Worm (Caenorhabditis elegans): ENCODE results near the gene T26A5.6.
A peak's percentile ranks its signal among the peaks of the same experiment; 100 is the strongest.

T26A5.6 gene

DNA sequence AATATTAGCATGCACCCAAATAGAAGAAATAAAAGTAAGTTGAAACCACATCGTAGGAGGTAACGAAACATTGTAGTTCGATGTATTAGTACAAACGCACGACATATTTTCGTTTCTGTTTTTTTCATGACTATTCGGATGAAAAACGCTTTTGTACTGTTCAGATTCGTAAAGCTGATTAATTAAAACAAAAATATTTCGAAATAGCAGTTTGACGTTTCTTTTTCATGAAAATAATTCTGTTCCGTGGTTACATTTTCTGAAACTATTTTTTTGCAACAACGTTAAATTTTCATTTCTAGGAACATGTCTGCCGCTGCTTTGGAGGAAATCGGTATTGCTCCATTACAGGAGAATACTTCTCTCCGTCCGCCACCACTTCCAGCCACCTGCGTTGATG, 39.0 kb upstream of the T26A5.6 start, which contains the start of gene rpt-3:
rpt-3 (plus strand) TSS at position 301 of the 400 bp plus-strand sequence.
- TF ChIP-seq madf-8 (GFP tag; conservative IDR thresholded peaks at IDR 0.05) (no peak), madf-6 (GFP tag; IDR thresholded peaks at IDR 0.05) (peak; percentile 33)

DNA sequence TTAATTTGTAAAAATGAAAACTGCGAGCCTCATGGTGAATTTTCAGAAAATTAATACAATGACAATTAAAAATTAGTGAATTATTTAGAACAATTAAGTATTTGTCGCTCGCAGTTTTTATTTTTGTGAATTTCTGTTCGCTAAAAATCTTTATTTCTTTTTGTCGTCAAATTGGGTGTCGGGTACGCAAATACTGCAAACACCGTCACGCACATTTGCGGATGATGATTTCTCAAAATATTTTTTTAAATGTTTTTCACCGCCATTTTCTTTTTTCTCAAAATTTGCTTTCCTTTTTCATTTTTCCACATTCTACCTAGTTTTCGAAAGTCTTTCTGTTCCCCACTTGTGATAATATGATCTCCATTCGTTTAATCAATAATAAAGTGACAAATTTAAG, 38.4 kb upstream of the T26A5.6 start:
- TF ChIP-seq snpc-3.4 (tag; optimal IDR thresholded peaks at IDR 0.05) (peak; percentile 52), snpc-1.3 (tag; optimal IDR thresholded peaks at IDR 0.05; ENCODE audit: insufficient read depth) (peak; percentile 73), repo-1 (tag; optimal IDR thresholded peaks at IDR 0.05) (no peak), ccch-3 (GFP tag; optimal IDR thresholded peaks at IDR 0.05) (no peak), efl-1 (GFP tag; optimal IDR thresholded peaks at IDR 0.05) (peak; percentile 61), hlh-26 (GFP tag; conservative IDR thresholded peaks at IDR 0.05) (no peak), ztf-6 (GFP tag; IDR thresholded peaks at IDR 0.05) (no peak), hmg-20 (GFP tag; IDR thresholded peaks at IDR 0.05) (no peak), madf-6 (GFP tag; IDR thresholded peaks at IDR 0.05) (peak; percentile 47; the same call in 1 of the 2 replicates), F49E8.2 (tag; optimal IDR thresholded peaks at IDR 0.05; ENCODE audit: insufficient read depth) (no peak), nfyb-1 (GFP tag; IDR thresholded peaks at IDR 0.05) (peak; percentile 60; the same call in 1 of the 2 replicates), F23B12.7 (tag; optimal IDR thresholded peaks at IDR 0.05; ENCODE audit: insufficient read depth) (peak; percentile 43), D2030.7 (GFP tag; IDR thresholded peaks at IDR 0.05) (no peak), ztf-18 (tag; optimal IDR thresholded peaks at IDR 0.05) (no peak), F33H1.4 (GFP tag; IDR thresholded peaks at IDR 0.05) (peak; percentile 34; the same call in 1 of the 2 replicates), snpc-4 (GFP tag; optimal IDR thresholded peaks at IDR 0.05) (no peak), snpc-4 (tag; optimal IDR thresholded peaks at IDR 0.05) (peak in 1 of 4 experiments; percentile 1), lin-54 (GFP tag; optimal IDR thresholded peaks at IDR 0.05) (peak; percentile 51), egrh-3 (GFP tag; IDR thresholded peaks at IDR 0.05) (no peak), unc-62 (GFP tag; optimal IDR thresholded peaks at IDR 0.05) (no peak), ztf-25 (GFP tag; IDR thresholded peaks at IDR 0.05) (no peak), hmg-1.2 (GFP tag; IDR thresholded peaks at IDR 0.05) (0 out of 2 replicates have a peak, but pooled peaks have one; percentile 9), die-1 (tag; optimal IDR thresholded peaks at IDR 0.05) (no peak), dpl-1 (GFP tag; optimal IDR thresholded peaks at IDR 0.05) (peak; percentile 24), attf-3 (GFP tag; conservative IDR thresholded peaks at IDR 0.05) (0 out of 2 replicates have a peak, but pooled peaks have one; percentile 12)

DNA sequence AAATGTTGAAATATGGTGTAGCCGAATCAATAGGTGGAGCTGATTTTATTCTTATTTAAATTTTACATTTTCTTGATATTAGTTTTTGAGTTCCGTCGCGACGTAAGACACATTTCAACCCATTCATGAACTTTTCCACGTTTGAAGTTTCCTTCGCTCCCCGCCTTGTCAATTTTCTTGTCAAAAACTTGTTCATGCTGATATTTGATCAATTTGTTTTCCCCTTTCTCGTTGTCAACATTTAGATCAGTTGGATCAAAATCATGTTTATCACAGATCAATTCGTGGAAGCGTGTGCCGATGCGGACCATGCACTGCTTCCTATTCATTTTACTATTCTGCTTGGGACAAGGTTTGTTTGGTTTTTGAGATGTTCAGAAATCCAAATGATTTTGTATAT, 32.4 kb upstream of the T26A5.6 start, which contains the start of gene chtb-2:
chtb-2 (plus strand) TSS at position 301 of the 400 bp plus-strand sequence.
- TF ChIP-seq ama-1 (optimal IDR thresholded peaks at IDR 0.05) (no peak), ama-1 (GFP tag; optimal IDR thresholded peaks at IDR 0.05) (no peak), ztf-3 (GFP tag; optimal IDR thresholded peaks at IDR 0.05) (no peak), efl-1 (GFP tag; optimal IDR thresholded peaks at IDR 0.05) (no peak), B0336.3 (GFP tag; IDR thresholded peaks at IDR 0.05) (no peak), sdz-38 (tag; optimal IDR thresholded peaks at IDR 0.05) (no peak), lsl-1 (GFP tag; optimal IDR thresholded peaks at IDR 0.05) (no peak), lir-1 (GFP tag; conservative IDR thresholded peaks at IDR 0.05) (no peak), ceh-91 (GFP tag; IDR thresholded peaks at IDR 0.05) (no peak), nhr-179 (tag; optimal IDR thresholded peaks at IDR 0.05) (no peak), snpc-3.4 (tag; optimal IDR thresholded peaks at IDR 0.05) (no peak), ceh-27 (GFP tag; optimal IDR thresholded peaks at IDR 0.05) (no peak), nhr-27 (tag; optimal IDR thresholded peaks at IDR 0.05) (no peak)
